Worm (Caenorhabditis elegans): Measurements from ENCODE around the gene pno-1.
A peak's percentile ranks its signal among the peaks of the same experiment; 100 is the strongest.

Gene pno-1

DNA sequence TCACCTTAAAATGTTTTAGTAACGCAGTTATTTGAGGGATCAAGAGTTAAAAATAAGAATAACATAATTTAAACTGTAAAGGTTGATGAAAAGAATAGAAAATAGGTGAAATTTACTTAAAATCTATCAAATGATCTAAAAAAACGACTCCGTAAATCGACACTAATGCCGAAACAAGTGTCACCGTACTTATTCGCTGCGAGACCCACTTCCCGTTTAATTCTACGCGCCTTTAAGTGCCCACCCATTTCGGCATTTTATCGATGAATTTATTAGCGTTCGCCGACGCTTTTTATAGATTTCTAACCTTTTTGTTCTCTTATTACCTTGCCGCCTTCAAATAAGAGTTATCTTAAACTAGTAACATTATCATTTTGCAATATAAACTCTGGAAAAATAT is 3.4 kb upstream of the pno-1 start, which contains the start of the genes Y53C12B.1 and nos-3:
TSS of gene Y53C12B.1 (minus strand) at position 10 of the 400 bp plus-strand sequence.
TSS of gene nos-3 (plus strand) at position 248 of the 400 bp plus-strand sequence.
- peak; percentile 17 for TF ChIP-seq efl-1 (GFP tag; optimal IDR thresholded peaks at IDR 0.05)
- no peak for TF ChIP-seq F57A8.1 (GFP tag; optimal IDR thresholded peaks at IDR 0.05)
- TF ChIP-seq K12H6.12 (tag; optimal IDR thresholded peaks at IDR 0.05) = peak; percentile 19
- peak; percentile 56 for TF ChIP-seq mcd-1 (GFP tag; IDR thresholded peaks at IDR 0.05)
- TF ChIP-seq cebp-2 (GFP tag; IDR thresholded peaks at IDR 0.05) = no peak
- peak; percentile 6 for TF ChIP-seq pha-4 (tag; optimal IDR thresholded peaks at IDR 0.05)
- TF ChIP-seq tbx-9 (tag; optimal IDR thresholded peaks at IDR 0.05; ENCODE audit: borderline replicate concordance) = no peak
- TF ChIP-seq F10E7.11 (tag; optimal IDR thresholded peaks at IDR 0.05) = no peak
- peak; percentile 41 for TF ChIP-seq ceh-27 (GFP tag; optimal IDR thresholded peaks at IDR 0.05)
- no peak for TF ChIP-seq ztf-3 (GFP tag; optimal IDR thresholded peaks at IDR 0.05)
- TF ChIP-seq ztf-18 (tag; optimal IDR thresholded peaks at IDR 0.05) = no peak
- peak; percentile 66 for TF ChIP-seq pbrm-1 (GFP tag; IDR thresholded peaks at IDR 0.05)
- no peak for TF ChIP-seq nhr-90 (tag; optimal IDR thresholded peaks at IDR 0.05)
- no peak for TF ChIP-seq K11D2.4 (GFP tag; IDR thresholded peaks at IDR 0.05)
- no peak for TF ChIP-seq F22D6.2 (tag; optimal IDR thresholded peaks at IDR 0.05)
- peak; percentile 85 for TF ChIP-seq madf-6 (GFP tag; IDR thresholded peaks at IDR 0.05)
- TF ChIP-seq snpc-1.3 (tag; optimal IDR thresholded peaks at IDR 0.05; ENCODE audit: insufficient read depth) = peak; percentile 65
- TF ChIP-seq attf-5 (GFP tag; optimal IDR thresholded peaks at IDR 0.05) = peak; percentile 50
- no peak for TF ChIP-seq somi-1 (GFP tag; optimal IDR thresholded peaks at IDR 0.05)
- peak; percentile 40; the same call in 1 of the 2 replicates for TF ChIP-seq hmg-1.2 (GFP tag; IDR thresholded peaks at IDR 0.05)
- TF ChIP-seq ztf-28 (GFP tag; IDR thresholded peaks at IDR 0.05) = no peak
- TF ChIP-seq bed-1 (GFP tag; IDR thresholded peaks at IDR 0.05) = no peak
- peak; percentile 57; the same call in 1 of the 2 replicates for TF ChIP-seq D2030.7 (GFP tag; IDR thresholded peaks at IDR 0.05)
- TF ChIP-seq tbp1 (GFP tag; optimal IDR thresholded peaks at IDR 0.05) = peak; percentile 46
- TF ChIP-seq cebp-1 (GFP tag; IDR thresholded peaks at IDR 0.05) = no peak
- TF ChIP-seq cebp-1 (tag; optimal IDR thresholded peaks at IDR 0.05) = peak; percentile 39
- no peak for TF ChIP-seq bed-2 (GFP tag; IDR thresholded peaks at IDR 0.05)
- peak; percentile 46 for TF ChIP-seq ZK185.1 (tag; optimal IDR thresholded peaks at IDR 0.05; ENCODE audit: poor library complexity, severe bottlenecking)
- TF ChIP-seq F33H1.4 (GFP tag; IDR thresholded peaks at IDR 0.05) = peak; percentile 96
- TF ChIP-seq C17E4.6 (GFP tag; IDR thresholded peaks at IDR 0.05) = no peak
- peak; percentile 87 for TF ChIP-seq B0019.2 (GFP tag; conservative IDR thresholded peaks at IDR 0.05)
- no peak for TF ChIP-seq Y56A3A.18 (GFP tag; IDR thresholded peaks at IDR 0.05)
- TF ChIP-seq lsl-1 (GFP tag; optimal IDR thresholded peaks at IDR 0.05) = peak; percentile 90
- TF ChIP-seq F23B12.7 (tag; optimal IDR thresholded peaks at IDR 0.05; ENCODE audit: insufficient read depth) = peak; percentile 25
- no peak for TF ChIP-seq B0261.1 (tag; optimal IDR thresholded peaks at IDR 0.05)
- TF ChIP-seq lin-26 (GFP tag; IDR thresholded peaks at IDR 0.05) = no peak
- TF ChIP-seq ceh-91 (GFP tag; IDR thresholded peaks at IDR 0.05) = peak; percentile 39; the same call in 1 of the 2 replicates
- TF ChIP-seq dox-1 (GFP tag; IDR thresholded peaks at IDR 0.05) = peak; percentile 59; the same call in 1 of the 2 replicates
- TF ChIP-seq lin-54 (GFP tag; optimal IDR thresholded peaks at IDR 0.05) = peak; percentile 56
- TF ChIP-seq F49E8.2 (tag; optimal IDR thresholded peaks at IDR 0.05; ENCODE audit: insufficient read depth) = peak; percentile 62
- no peak for TF ChIP-seq nfya-2 (GFP tag; IDR thresholded peaks at IDR 0.05)
- TF ChIP-seq rcor-1 (GFP tag; IDR thresholded peaks at IDR 0.05) = peak; percentile 59
- TF ChIP-seq fkh-3 (tag; optimal IDR thresholded peaks at IDR 0.05) = no peak
- peak in 2 of 3 experiments; percentile 2 to 51 for TF ChIP-seq lin-35 (GFP tag; optimal IDR thresholded peaks at IDR 0.05)
- TF ChIP-seq him-1 (tag; optimal IDR thresholded peaks at IDR 0.05) = no peak
- 0 out of 2 replicates have a peak, but pooled peaks have one; percentile 22 for TF ChIP-seq ekl-4 (GFP tag; IDR thresholded peaks at IDR 0.05)
- no peak for TF ChIP-seq rec-8 (tag; optimal IDR thresholded peaks at IDR 0.05)
- TF ChIP-seq aptf-2 (GFP tag; conservative IDR thresholded peaks at IDR 0.05) = no peak

All from whole organism, young adult.